Fruit fly (Drosophila melanogaster): ENCODE results near the gene CG9967.
A peak's percentile ranks its signal among the peaks of the same experiment; 100 is the strongest.

Gene CG9967

dm6 chr2L:2380805-2381204, 23.6 kb upstream of the CG9967 start, which contains the start of gene Eogt (continued):
- TF ChIP-seq CG14014 (GFP tag; IDR thresholded peaks at IDR 0.05) (peak; percentile 97), insv (GFP tag; optimal IDR thresholded peaks at IDR 0.05) (peak in 1 of 2 experiments; percentile 56), CG32532 (GFP tag; IDR thresholded peaks at IDR 0.05) (peak; percentile 97), Taf1 (GFP tag; IDR thresholded peaks at IDR 0.05) (peak; percentile 89), sens-2 (GFP tag; IDR thresholded peaks at IDR 0.05) (peak; percentile 95), Side (GFP tag; optimal IDR thresholded peaks at IDR 0.05) (peak; percentile 58), her (GFP tag; optimal IDR thresholded peaks at IDR 0.05) (no peak), tna (GFP tag; IDR thresholded peaks at IDR 0.05; ENCODE audit: partially characterized antibody) (no peak), Lhr (GFP tag; optimal IDR thresholded peaks at IDR 0.05) (peak; percentile 91), trem (tag; optimal IDR thresholded peaks at IDR 0.05) (peak; percentile 90), CG2129 (GFP tag; IDR thresholded peaks at IDR 0.05; ENCODE audit: partially characterized antibody) (no peak), Mes4 (GFP tag; optimal IDR thresholded peaks at IDR 0.05) (peak; percentile 51), toy (GFP tag; IDR thresholded peaks at IDR 0.05) (peak; percentile 88), CG2116 (GFP tag; optimal IDR thresholded peaks at IDR 0.05) (peak; percentile 77), wor (GFP tag; IDR thresholded peaks at IDR 0.05) (peak; percentile 96), E2f1 (GFP tag; IDR thresholded peaks at IDR 0.05) (peak; percentile 98), Poxn (GFP tag; IDR thresholded peaks at IDR 0.05) (peak; percentile 89), rib (GFP tag; IDR thresholded peaks at IDR 0.05) (peak; percentile 95), sr (GFP tag; IDR thresholded peaks at IDR 0.05) (peak; percentile 82; the same call in 2 of the 3 replicates), CG18262 (tag; optimal IDR thresholded peaks at IDR 0.05) (peak; percentile 93), zfh2 (GFP tag; optimal IDR thresholded peaks at IDR 0.05) (peak; percentile 78), Dbx (GFP tag; IDR thresholded peaks at IDR 0.05) (peak; percentile 95), stc (GFP tag; IDR thresholded peaks at IDR 0.05) (peak; percentile 97), CG7357 (GFP tag; IDR thresholded peaks at IDR 0.05) (peak; percentile 90), Eip74EF (GFP tag; optimal IDR thresholded peaks at IDR 0.05) (peak in 1 of 2 experiments; percentile 72), Asciz (GFP tag; optimal IDR thresholded peaks at IDR 0.05) (peak; percentile 69), danr (GFP tag; IDR thresholded peaks at IDR 0.05) (peak; percentile 95), Dref (GFP tag; IDR thresholded peaks at IDR 0.05) (peak; percentile 39), sc (optimal IDR thresholded peaks at IDR 0.05) (no peak), sc (GFP tag; optimal IDR thresholded peaks at IDR 0.05) (peak; percentile 85), corto (GFP tag; optimal IDR thresholded peaks at IDR 0.05) (peak; percentile 33), org-1 (GFP tag; optimal IDR thresholded peaks at IDR 0.05) (peak; percentile 83), Nf-YA (GFP tag; IDR thresholded peaks at IDR 0.05) (peak; percentile 94), CG13123 (GFP tag; optimal IDR thresholded peaks at IDR 0.05) (peak; percentile 88), tup (GFP tag; optimal IDR thresholded peaks at IDR 0.05) (peak; percentile 73), fd102C (GFP tag; optimal IDR thresholded peaks at IDR 0.05) (peak; percentile 69), CG1647 (GFP tag; optimal IDR thresholded peaks at IDR 0.05) (peak; percentile 65), CG3726 (GFP tag; IDR thresholded peaks at IDR 0.05) (peak; percentile 95), grn (GFP tag; optimal IDR thresholded peaks at IDR 0.05) (no peak), CG34422 (GFP tag; IDR thresholded peaks at IDR 0.05) (peak; percentile 98), Awh (GFP tag; IDR thresholded peaks at IDR 0.05) (peak; percentile 96), Dip3 (GFP tag; optimal IDR thresholded peaks at IDR 0.05) (peak; percentile 70), zen2 (GFP tag; IDR thresholded peaks at IDR 0.05; ENCODE audit: partially characterized antibody) (no peak), CG4617 (GFP tag; optimal IDR thresholded peaks at IDR 0.05; ENCODE audit: borderline replicate concordance) (peak; percentile 92), maf-S (GFP tag; optimal IDR thresholded peaks at IDR 0.05) (peak; percentile 71), CG12659 (GFP tag; optimal IDR thresholded peaks at IDR 0.05) (peak; percentile 95), Elba2 (GFP tag; optimal IDR thresholded peaks at IDR 0.05) (peak; percentile 68), sima (GFP tag; optimal IDR thresholded peaks at IDR 0.05) (no peak), Adf1 (GFP tag; IDR thresholded peaks at IDR 0.05) (peak; percentile 77), Abd-B (GFP tag; optimal IDR thresholded peaks at IDR 0.05) (peak; percentile 94), ash1 (GFP tag; optimal IDR thresholded peaks at IDR 0.05) (no peak), Ets65A (GFP tag) (peak; percentile 96)
